Worm (Caenorhabditis elegans) whole organism, young adult: Measurements from ENCODE around the gene mrp-2.
A peak's percentile ranks its signal among the peaks of the same experiment; 100 is the strongest.

Experiments
- B0035.1 ChIP-seq: sonication (generic microtip); optimal IDR thresholded peaks from 2 replicates; lab custom pipeline; 2016; ENCODE audit warnings: missing genetic modification characterization, mild to moderate bottlenecking, missing compliant biosample characterization, missing genotype, missing genetic modification reagents
- B0336.3 ChIP-seq: fragments of 200-800 bp; sonication (Bioruptor generic); IDR thresholded peaks from 2 replicates; pipeline ENCODE4 v1.3.6; 2022; ENCODE audit warnings: missing genetic modification characterization, missing compliant biosample characterization
- C17E4.6 ChIP-seq: fragments of 200-800 bp; sonication (Bioruptor generic); IDR thresholded peaks from 2 replicates; pipeline ENCODE4 v1.3.6; 2022; ENCODE audit warnings: missing genetic modification reagents, missing genetic modification characterization, missing compliant biosample characterization
- D2030.7 ChIP-seq: fragments of 200-800 bp; sonication (Bioruptor generic); IDR thresholded peaks from 2 replicates; pipeline ENCODE4 v1.3.6; 2022; ENCODE audit warnings: missing genetic modification reagents, missing genetic modification characterization, missing compliant biosample characterization
- F33H1.4 ChIP-seq: fragments of 200-800 bp; sonication (Bioruptor generic); IDR thresholded peaks from 2 replicates; pipeline ENCODE4 v1.3.6; 2022; ENCODE audit warnings: missing genetic modification reagents, missing genetic modification characterization, missing compliant biosample characterization
- F49E8.2 ChIP-seq: sonication (generic microtip); optimal IDR thresholded peaks from 3 replicates; lab custom pipeline; 2017; ENCODE audit warnings: missing genetic modification characterization, mild to moderate bottlenecking, missing compliant biosample characterization, antibody characterized with exemption, moderate library complexity; ENCODE audit not compliant: insufficient read depth
- K12H6.12 ChIP-seq: fragments of 200-800 bp; sonication (Bioruptor generic); optimal IDR thresholded peaks from 2 replicates; lab custom pipeline; 2018; ENCODE audit warnings: mild to moderate bottlenecking, missing genetic modification characterization, missing compliant biosample characterization
- T07F8.4 ChIP-seq: sonication (generic microtip); optimal IDR thresholded peaks from 2 replicates; lab custom pipeline; 2016; ENCODE audit warnings: mild to moderate bottlenecking, missing genetic modification characterization, moderate library complexity, missing compliant biosample characterization
- T26A5.8 ChIP-seq: sonication (generic microtip); optimal IDR thresholded peaks from 2 replicates; lab custom pipeline; 2016; ENCODE audit warnings: missing genetic modification characterization, missing compliant biosample characterization
- Y56A3A.18 ChIP-seq: fragments of 200-800 bp; sonication (Bioruptor generic); IDR thresholded peaks from 2 replicates; pipeline ENCODE4 v1.3.6; 2022; ENCODE audit warnings: missing genetic modification reagents, missing genetic modification characterization, missing compliant biosample characterization
- Y95B8A.8 ChIP-seq: fragments of 200-800 bp; sonication (Bioruptor generic); IDR thresholded peaks from 2 replicates; pipeline ENCODE4 v1.3.6; 2022; ENCODE audit warnings: missing genetic modification reagents, missing genetic modification characterization, missing compliant biosample characterization
- ZK185.1 ChIP-seq: sonication (generic microtip); optimal IDR thresholded peaks from 2 replicates; lab custom pipeline; 2016; ENCODE audit warnings: mild to moderate bottlenecking, missing genetic modification characterization, missing compliant biosample characterization; ENCODE audit not compliant: poor library complexity, severe bottlenecking
- athp-1 ChIP-seq: sonication (generic microtip); optimal IDR thresholded peaks from 2 replicates; lab custom pipeline; 2017; ENCODE audit warnings: mild to moderate bottlenecking, missing genetic modification characterization, missing compliant biosample characterization
- ccch-3 ChIP-seq: fragments of 200-800 bp; sonication (Bioruptor generic); optimal IDR thresholded peaks from 2 replicates; lab custom pipeline; 2018; ENCODE audit warnings: mild to moderate bottlenecking, missing genetic modification characterization, missing compliant biosample characterization
- cebp-1 ChIP-seq, 2 experiments: fragments of 200-800 bp in 1 of 2; sonication (Bioruptor generic) in 1 of 2; sonication (generic microtip) in 1 of 2; IDR thresholded peaks in 1 of 2; optimal IDR thresholded peaks in 1 of 2; 2 replicates each; pipeline versions ENCODE4 v1.3.6 to Lab custom; 2017 to 2022; ENCODE audit warnings: missing compliant biosample characterization in 2 of 2, missing genetic modification characterization in 2 of 2, mild to moderate bottlenecking in 1 of 2, missing genetic modification reagents in 1 of 2, moderate library complexity in 1 of 2
- cebp-2 ChIP-seq: fragments of 200-800 bp; sonication (Bioruptor generic); IDR thresholded peaks from 2 replicates; pipeline ENCODE4 v1.3.6; 2022; ENCODE audit warnings: missing genetic modification characterization, missing compliant biosample characterization
- ceh-100 ChIP-seq: fragments of 200-800 bp; sonication (Bioruptor generic); IDR thresholded peaks from 2 replicates; pipeline ENCODE4 v1.3.6; 2022; ENCODE audit warnings: missing genetic modification reagents, missing genetic modification characterization, missing compliant biosample characterization
- ceh-27 ChIP-seq: fragments of 200-800 bp; sonication (Bioruptor generic); optimal IDR thresholded peaks from 2 replicates; lab custom pipeline; 2018; ENCODE audit warnings: mild to moderate bottlenecking, missing genetic modification characterization, moderate library complexity, missing compliant biosample characterization
- efl-1 ChIP-seq: fragments of 150-350 bp; optimal IDR thresholded peaks from 2 replicates; lab custom pipeline; 2014; ENCODE audit warnings: missing biosample characterization, missing genetic modification reagents, missing genetic modification characterization
- egrh-3 ChIP-seq: fragments of 200-800 bp; sonication (Bioruptor generic); IDR thresholded peaks from 2 replicates; pipeline ENCODE4 v1.3.6; 2022; ENCODE audit warnings: missing genetic modification reagents, missing genetic modification characterization, missing compliant biosample characterization
- ekl-4 ChIP-seq: fragments of 200-800 bp; sonication (Bioruptor generic); IDR thresholded peaks from 2 replicates; pipeline ENCODE4 v1.3.6; 2022; ENCODE audit warnings: missing genetic modification reagents, missing genetic modification characterization, missing compliant biosample characterization
- hmg-1.2 ChIP-seq: fragments of 200-800 bp; sonication (Bioruptor generic); IDR thresholded peaks from 2 replicates; pipeline ENCODE4 v1.3.6; 2022; ENCODE audit warnings: missing genetic modification reagents, missing genetic modification characterization, missing compliant biosample characterization
- lin-26 ChIP-seq: fragments of 200-800 bp; sonication (Bioruptor generic); IDR thresholded peaks from 2 replicates; pipeline ENCODE4 v1.3.6; 2022; ENCODE audit warnings: missing genetic modification reagents, missing genetic modification characterization, missing compliant biosample characterization
- lin-35 ChIP-seq, 3 experiments: fragments of 150-350 bp in 2 of 3; sonication (generic microtip) in 1 of 3; optimal IDR thresholded peaks; 2 replicates each; lab custom pipeline; 2014 to 2018; ENCODE audit warnings: missing biosample characterization in 3 of 3, missing genetic modification characterization in 3 of 3, missing genetic modification reagents in 3 of 3
- lin-54 ChIP-seq: fragments of 200-800 bp; sonication (Bioruptor generic); optimal IDR thresholded peaks from 2 replicates; lab custom pipeline; 2018; ENCODE audit warnings: mild to moderate bottlenecking, missing genetic modification characterization, missing compliant biosample characterization
- lsy-27 ChIP-seq: sonication (generic microtip); optimal IDR thresholded peaks from 2 replicates; lab custom pipeline; 2017; ENCODE audit warnings: missing genetic modification characterization, mild to moderate bottlenecking, missing compliant biosample characterization, antibody characterized with exemption, missing genotype, borderline replicate concordance; ENCODE audit not compliant: insufficient read depth
- madf-10 ChIP-seq: sonication (generic microtip); optimal IDR thresholded peaks from 2 replicates; lab custom pipeline; 2016; ENCODE audit warnings: mild to moderate bottlenecking, missing genetic modification characterization, missing compliant biosample characterization
- mcd-1 ChIP-seq: fragments of 200-800 bp; sonication (Bioruptor generic); IDR thresholded peaks from 2 replicates; pipeline ENCODE4 v1.3.6; 2022; ENCODE audit warnings: missing genetic modification reagents, missing genetic modification characterization, missing compliant biosample characterization
- nfya-1 ChIP-seq: sonication (generic microtip); optimal IDR thresholded peaks from 2 replicates; lab custom pipeline; 2017; ENCODE audit warnings: antibody characterized with exemption, missing compliant biosample characterization, missing genetic modification characterization, borderline replicate concordance; ENCODE audit not compliant: insufficient read depth
- nfya-2 ChIP-seq: fragments of 200-800 bp; sonication (Bioruptor generic); IDR thresholded peaks from 2 replicates; pipeline ENCODE4 v1.3.6; 2022; ENCODE audit warnings: missing genetic modification reagents, missing genetic modification characterization, missing compliant biosample characterization
- nhr-179 ChIP-seq: sonication (generic microtip); optimal IDR thresholded peaks from 2 replicates; lab custom pipeline; 2016; ENCODE audit warnings: mild to moderate bottlenecking, missing genetic modification characterization, missing compliant biosample characterization
- pbrm-1 ChIP-seq: fragments of 200-800 bp; sonication (Bioruptor generic); IDR thresholded peaks from 2 replicates; pipeline ENCODE4 v1.3.6; 2022; ENCODE audit warnings: missing genetic modification reagents, missing genetic modification characterization, missing compliant biosample characterization
- pha-4 ChIP-seq: fragments of 150-350 bp; sonication (generic microtip); optimal IDR thresholded peaks from 2 replicates; lab custom pipeline; 2014; ENCODE audit warnings: missing biosample characterization, missing genetic modification reagents, missing genetic modification characterization
- repo-1 ChIP-seq: sonication (generic microtip); optimal IDR thresholded peaks from 2 replicates; lab custom pipeline; 2017; ENCODE audit warnings: mild to moderate bottlenecking, missing genetic modification characterization, missing compliant biosample characterization
- rpc-1 ChIP-seq, 2 experiments: fragments of 150-350 bp in 1 of 2; sonication (generic microtip) in 1 of 2; optimal IDR thresholded peaks; 2 replicates each; lab custom pipeline; 2014 to 2018; ENCODE audit warnings: missing biosample characterization in 1 of 2, missing genetic modification characterization in 1 of 2, missing genetic modification reagents in 1 of 2, missing genotype in 1 of 2
- sdz-38 ChIP-seq: sonication (generic microtip); optimal IDR thresholded peaks from 2 replicates; lab custom pipeline; 2016; ENCODE audit warnings: missing genotype, missing genetic modification characterization, missing compliant biosample characterization
- sea-2 ChIP-seq: fragments of 200-800 bp; sonication (Bioruptor generic); IDR thresholded peaks from 2 replicates; pipeline ENCODE4 v1.3.6; 2022; ENCODE audit warnings: missing genetic modification characterization, missing compliant biosample characterization
- snpc-1.1 ChIP-seq: sonication (generic microtip); optimal IDR thresholded peaks from 2 replicates; lab custom pipeline; 2017; ENCODE audit warnings: missing genetic modification characterization, mild to moderate bottlenecking, missing compliant biosample characterization, antibody characterized with exemption, moderate library complexity, missing genotype, missing genetic modification reagents; ENCODE audit not compliant: insufficient read depth
- snpc-1.3 ChIP-seq: sonication (generic microtip); optimal IDR thresholded peaks from 2 replicates; lab custom pipeline; 2017; ENCODE audit warnings: missing genetic modification characterization, mild to moderate bottlenecking, missing compliant biosample characterization, antibody characterized with exemption, moderate library complexity, missing genotype, missing genetic modification reagents; ENCODE audit not compliant: insufficient read depth
- somi-1 ChIP-seq: fragments of 200-800 bp; sonication (Bioruptor generic); optimal IDR thresholded peaks from 2 replicates; lab custom pipeline; 2018; ENCODE audit warnings: mild to moderate bottlenecking, missing genetic modification characterization, missing compliant biosample characterization
- zfh-2 ChIP-seq: fragments of 200-800 bp; sonication (Bioruptor generic); conservative IDR thresholded peaks from 2 replicates; pipeline ENCODE4 v1.3.6; 2022; ENCODE audit warnings: missing genetic modification reagents, missing genetic modification characterization, missing compliant biosample characterization
- ztf-18 ChIP-seq: sonication (generic microtip); optimal IDR thresholded peaks from 2 replicates; lab custom pipeline; 2016; ENCODE audit warnings: missing genotype, mild to moderate bottlenecking, missing genetic modification characterization, missing compliant biosample characterization

mrp-2 gene

ce11 chrX:585598-586217, 13.2 kb upstream of the mrp-2 start:
- TF ChIP-seq efl-1 (no peak), somi-1 (no peak)
- TF ChIP-seq, all 124 proteins: peak for 0

ce11 chrX:581754-582153, 9.3 kb upstream of the mrp-2 start:
- peak; percentile 75 for TF ChIP-seq zfh-2 (GFP tag; lab: Robert Waterston, UW)
- no peak for TF ChIP-seq cebp-2 (GFP tag; lab: Robert Waterston, UW)
- TF ChIP-seq, all 124 proteins: peak for 1

- TF ChIP-seq B0035.1 (tag; lab: Kevin White, UChicago) (no peak), lsy-27 (tag; lab: Kevin White, UChicago) (no peak), sea-2 (no peak), nfya-1 (no peak), ztf-18 (tag; lab: Kevin White, UChicago) (no peak), ccch-3 (GFP tag; lab: Kevin White, UChicago) (no peak), mcd-1 (GFP tag; lab: Robert Waterston, UW) (no peak), D2030.7 (GFP tag; lab: Robert Waterston, UW) (no peak), lin-35 (GFP tag; optimal IDR thresholded peaks at IDR 0.05; lab: Kevin White, UChicago) (no peak), egrh-3 (no peak), ekl-4 (GFP tag; lab: Robert Waterston, UW) (no peak), lin-54 (no peak), ZK185.1 (tag; lab: Kevin White, UChicago) (no peak), C17E4.6 (GFP tag; lab: Robert Waterston, UW) (no peak), sdz-38 (tag; lab: Kevin White, UChicago) (no peak), Y95B8A.8 (GFP tag; lab: Robert Waterston, UW) (no peak)
These were observed 2.6 kb upstream of the mrp-2 start for ce11 chrX:575084-575483.

- no peak for TF ChIP-seq F49E8.2 (tag; lab: Kevin White, UChicago)
- no peak for TF ChIP-seq B0336.3
- no peak for TF ChIP-seq madf-10 (tag; lab: Kevin White, UChicago)
- no peak for TF ChIP-seq T26A5.8 (tag; lab: Kevin White, UChicago)
- no peak for TF ChIP-seq athp-1 (tag; lab: Kevin White, UChicago)
- TF ChIP-seq nhr-179, result no peak
- TF ChIP-seq K12H6.12 (tag; lab: Kevin White, UChicago), result peak; percentile 42
- no peak for TF ChIP-seq lin-26
- TF ChIP-seq F33H1.4, result no peak
- TF ChIP-seq T07F8.4 (tag; lab: Kevin White, UChicago), result no peak
- TF ChIP-seq nfya-2 (GFP tag; lab: Robert Waterston, UW), result no peak
- TF ChIP-seq snpc-1.3, result no peak
- no peak for TF ChIP-seq ceh-100 (GFP tag; lab: Robert Waterston, UW)
- TF ChIP-seq pbrm-1, result no peak
- no peak for TF ChIP-seq C17E4.6 (GFP tag; lab: Robert Waterston, UW)
- TF ChIP-seq Y56A3A.18 (GFP tag; lab: Robert Waterston, UW), result no peak
- TF ChIP-seq rpc-1 (optimal IDR thresholded peaks at IDR 0.05; lab: Kevin White, UChicago), result no peak
- no peak for TF ChIP-seq rpc-1 (tag; optimal IDR thresholded peaks at IDR 0.05; lab: Kevin White, UChicago)
- peak; percentile 13; the same call in 1 of the 2 replicates for TF ChIP-seq hmg-1.2
- no peak for TF ChIP-seq B0035.1 (tag; lab: Kevin White, UChicago)
- TF ChIP-seq snpc-1.1 (tag; lab: Kevin White, UChicago), result no peak
- TF ChIP-seq pha-4 (tag; lab: Kevin White, UChicago), result no peak
- TF ChIP-seq repo-1 (tag; lab: Kevin White, UChicago), result no peak
- peak; percentile 96 for TF ChIP-seq cebp-1 (GFP tag; IDR thresholded peaks at IDR 0.05; lab: Robert Waterston, UW)
- TF ChIP-seq cebp-1 (tag; optimal IDR thresholded peaks at IDR 0.05; lab: Kevin White, UChicago), result peak; percentile 99
- TF ChIP-seq somi-1, result no peak
- TF ChIP-seq egrh-3, result no peak
- TF ChIP-seq ceh-27 (GFP tag; lab: Kevin White, UChicago), result peak; percentile 29
These were observed 769 bp upstream of the mrp-2 start for ce11 chrX:573270-573669.
